Worm (Caenorhabditis elegans) whole organism, midembryonic: ENCODE data around the gene zip-7.
"Not testable (repeated sequence)": the region's sequence is repeated elsewhere in the genome, so short reads cannot be mapped to it uniquely, and the experiment has no call there.

Experiments used
- cog-1 ChIP-seq: sonication (generic microtip); optimal IDR thresholded peaks from 2 replicates; lab custom pipeline; 2016; ENCODE audit warnings: missing genetic modification characterization, missing compliant biosample characterization
- flt-1 ChIP-seq: fragments of 200-800 bp; sonication (Bioruptor generic); IDR thresholded peaks from 2 replicates; pipeline ENCODE4 v1.3.6; 2022; ENCODE audit warnings: missing genetic modification characterization, missing compliant biosample characterization
- klf-2 ChIP-seq: fragments of 200-800 bp; sonication (Bioruptor generic); conservative IDR thresholded peaks from 2 replicates; pipeline ENCODE4 v1.3.6; 2022; ENCODE audit warnings: missing genetic modification reagents, missing genetic modification characterization, missing compliant biosample characterization
- med-1 ChIP-seq: sonication (generic microtip); optimal IDR thresholded peaks from 2 replicates; lab custom pipeline; 2017; ENCODE audit warnings: missing genetic modification characterization, mild to moderate bottlenecking, missing compliant biosample characterization, antibody characterized with exemption, missing genetic modification reagents; ENCODE audit not compliant: insufficient read depth

DNA sequence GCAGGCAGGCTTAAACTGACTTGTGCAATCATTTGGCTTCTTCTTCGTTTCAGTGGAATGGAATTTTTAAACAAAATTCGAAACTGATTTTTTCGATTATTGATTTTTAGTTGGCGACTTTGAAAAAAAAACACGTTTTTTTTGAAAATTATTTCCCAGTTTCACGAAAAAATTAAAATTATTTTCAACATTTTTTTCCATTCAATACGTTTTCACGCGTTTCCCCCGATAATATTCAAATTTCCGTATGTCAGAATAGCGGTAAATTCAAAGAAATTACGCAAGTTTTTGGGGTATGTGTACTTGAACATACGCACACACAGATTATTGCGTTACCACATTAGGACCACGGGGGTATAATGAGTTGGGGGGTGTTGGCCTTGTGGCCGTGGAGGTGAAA, 1.6 kb upstream of the zip-7 start, which contains the start of gene Y51H4A.935:
- not testable (repeated sequence) for TF ChIP-seq cog-1 (tag; lab: Kevin White, UChicago); flt-1 (GFP tag; lab: Robert Waterston, UW); med-1 (GFP tag; lab: Kevin White, UChicago); klf-2 (GFP tag; lab: Robert Waterston, UW)
